Fruit fly (Drosophila melanogaster): ENCODE measurements around the gene CG8003.

DNA sequence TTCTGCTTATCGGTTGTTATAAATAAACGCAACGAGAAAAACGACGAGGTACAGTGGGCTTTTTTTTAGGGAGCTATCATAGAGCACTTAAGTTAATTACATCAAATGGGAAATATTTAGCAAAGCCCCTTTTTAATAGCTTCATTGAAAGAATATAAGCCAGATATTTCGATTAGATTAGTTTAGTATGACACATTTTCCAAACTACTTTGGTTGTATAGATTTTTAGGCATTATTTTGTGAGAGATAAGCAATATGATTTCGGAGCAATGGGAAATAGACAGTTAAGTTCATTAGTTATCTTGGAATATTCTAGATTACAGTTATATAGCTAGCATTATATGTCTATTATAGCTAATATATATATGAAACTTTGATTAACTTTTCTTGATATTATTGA is 18.9 kb downstream of the CG8003 start:
- no peak for TF ChIP-seq CTCF (optimal IDR thresholded peaks at IDR 0.05)
- TF ChIP-seq CG8478 (optimal IDR thresholded peaks at IDR 0.05): no peak

Data from S2 (cell line).